Worm (Caenorhabditis elegans) whole organism, L1 larva: ENCODE measurements around the gene lipl-7.
A peak's percentile ranks its signal among the peaks of the same experiment; 100 is the strongest.

Experiments
- alr-1 ChIP-seq: fragments of 200-800 bp; sonication (Bioruptor generic); optimal IDR thresholded peaks from 2 replicates; lab custom pipeline; 2018; ENCODE audit warnings: borderline replicate concordance, mild to moderate bottlenecking, missing genetic modification characterization, missing compliant biosample characterization
- dpl-1 ChIP-seq, 3 experiments: fragments of 150-350 bp in 2 of 3; sonication (generic microtip) in 1 of 3; optimal IDR thresholded peaks; 2 replicates each; lab custom pipeline; 2014 to 2017; ENCODE audit warnings: missing biosample characterization in 3 of 3, missing genetic modification characterization in 3 of 3, missing genetic modification reagents in 3 of 3
- lin-15B ChIP-seq: fragments of 150-350 bp; sonication (generic microtip); optimal IDR thresholded peaks from 3 replicates; lab custom pipeline; 2014; ENCODE audit warnings: missing biosample characterization, missing genetic modification characterization
- mdl-1 ChIP-seq, 2 experiments: fragments of 150-350 bp; optimal IDR thresholded peaks; 2 replicates each; lab custom pipeline; 2014 to 2017; ENCODE audit warnings: missing biosample characterization in 2 of 2, missing genetic modification characterization in 2 of 2, inconsistent platforms in 1 of 2
- nhr-12 ChIP-seq: sonication (generic microtip); optimal IDR thresholded peaks from 2 replicates; lab custom pipeline; 2017; ENCODE audit warnings: missing biosample characterization, missing genetic modification characterization
- nhr-28 ChIP-seq: fragments of 150-350 bp; optimal IDR thresholded peaks from 2 replicates; lab custom pipeline; 2014; ENCODE audit warnings: missing biosample characterization, missing genetic modification characterization
- pax-3 ChIP-seq: fragments of 200-800 bp; sonication (Bioruptor generic); optimal IDR thresholded peaks from 2 replicates; lab custom pipeline; 2018; ENCODE audit warnings: mild to moderate bottlenecking, missing genetic modification characterization, moderate library complexity, missing compliant biosample characterization
- snpc-4 ChIP-seq: fragments of 150-350 bp; optimal IDR thresholded peaks from 2 replicates; lab custom pipeline; 2014; ENCODE audit warnings: missing biosample characterization, missing genetic modification characterization
- unc-130 ChIP-seq: fragments of 150-350 bp; optimal IDR thresholded peaks from 2 replicates; lab custom pipeline; 2017; ENCODE audit warnings: missing biosample characterization, missing genetic modification characterization, inconsistent platforms
- ztf-11 ChIP-seq, 2 experiments: sonication (generic microtip); optimal IDR thresholded peaks; 2 replicates each; lab custom pipeline; 2016 to 2017; ENCODE audit warnings: missing genetic modification characterization in 2 of 2, missing biosample characterization in 1 of 2, missing compliant biosample characterization in 1 of 2
- ztf-4 ChIP-seq: fragments of 150-350 bp; optimal IDR thresholded peaks from 2 replicates; lab custom pipeline; 2014; ENCODE audit warnings: missing biosample characterization, missing genetic modification characterization

DNA sequence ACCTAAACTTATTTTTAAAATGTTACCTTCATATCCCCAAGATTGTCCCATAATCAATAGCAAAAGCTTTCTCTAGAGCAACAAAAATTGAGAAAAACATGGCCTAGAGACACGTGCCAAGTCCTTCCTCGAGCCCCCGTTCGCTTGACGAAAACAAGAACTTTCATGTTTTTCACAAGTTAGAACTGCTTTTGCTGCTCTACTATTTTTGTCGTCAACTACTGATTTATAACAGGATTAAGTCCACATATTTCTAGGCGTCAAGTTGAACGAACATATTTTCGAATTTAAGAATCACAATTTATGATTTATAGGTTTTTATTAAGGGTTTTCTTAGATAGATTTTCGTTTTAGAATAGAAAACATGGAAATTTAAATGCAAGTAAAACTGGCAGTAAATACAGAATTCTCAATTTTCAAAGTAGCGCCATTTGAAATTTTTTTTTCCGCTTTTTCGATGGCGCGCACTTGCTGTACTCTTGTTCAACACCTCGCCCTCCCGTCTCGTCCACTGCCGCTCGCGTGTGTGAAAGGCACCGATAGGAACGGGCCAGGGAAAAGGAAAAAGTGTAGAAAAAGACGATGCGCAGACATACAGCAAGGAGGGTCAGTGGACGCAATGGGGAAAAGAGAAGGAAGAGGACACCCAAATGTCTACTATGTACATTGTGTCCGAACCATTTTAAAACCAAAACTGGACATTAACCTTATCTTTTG is 42.7 kb upstream of the lipl-7 start, which contains the start of gene rad-51:
- TF ChIP-seq snpc-4 (tag; lab: Kevin White, UChicago) (no peak), alr-1 (tag; lab: Kevin White, UChicago) (no peak), ztf-11 (tag; optimal IDR thresholded peaks at IDR 0.05; lab: Kevin White, UChicago) (no peak), nhr-28 (tag; lab: Kevin White, UChicago) (no peak), pax-3 (tag; lab: Kevin White, UChicago) (no peak), dpl-1 (GFP tag; optimal IDR thresholded peaks at IDR 0.05; lab: Kevin White, UChicago) (peak; percentile 78 to 89 (median 81)), lin-15B (tag; lab: Kevin White, UChicago) (peak; percentile 69), mdl-1 (tag; optimal IDR thresholded peaks at IDR 0.05; lab: Kevin White, UChicago) (peak in 1 of 2 experiments; percentile 76), nhr-12 (no peak), ztf-4 (tag; lab: Kevin White, UChicago) (no peak), unc-130 (tag; lab: Kevin White, UChicago) (no peak)
